Fruit fly (Drosophila melanogaster): ENCODE results near the gene CG7992.

The CG7992 gene

dm6 chrX:19278395-19278794, 31.3 kb upstream of the CG7992 start:
- TF ChIP-seq wdn (GFP tag; IDR thresholded peaks at IDR 0.05) (no peak), CG6765 (GFP tag; optimal IDR thresholded peaks at IDR 0.05) (no peak), phol (tag; optimal IDR thresholded peaks at IDR 0.05) (no peak), fd3F (GFP tag; optimal IDR thresholded peaks at IDR 0.05) (no peak), CG4328 (GFP tag; optimal IDR thresholded peaks at IDR 0.05) (no peak), CG1233 (GFP tag; optimal IDR thresholded peaks at IDR 0.05) (no peak), pnt (GFP tag; optimal IDR thresholded peaks at IDR 0.05) (no peak), CG31365 (tag; optimal IDR thresholded peaks at IDR 0.05) (peak; percentile 88), CG4617 (GFP tag; optimal IDR thresholded peaks at IDR 0.05; ENCODE audit: borderline replicate concordance) (no peak), Stat92E (GFP tag; optimal IDR thresholded peaks at IDR 0.05) (no peak), pum (GFP tag; optimal IDR thresholded peaks at IDR 0.05) (no peak), CG1602 (GFP tag; optimal IDR thresholded peaks at IDR 0.05) (no peak), stwl (tag; optimal IDR thresholded peaks at IDR 0.05) (peak; percentile 22), Dfd (GFP tag; optimal IDR thresholded peaks at IDR 0.05) (peak in 1 of 2 experiments; percentile 45), CG8290 (GFP tag; optimal IDR thresholded peaks at IDR 0.05) (peak; percentile 96), CG8290 (tag; optimal IDR thresholded peaks at IDR 0.05) (no peak), Eip74EF (GFP tag; optimal IDR thresholded peaks at IDR 0.05) (peak in 1 of 2 experiments; percentile 47)

DNA sequence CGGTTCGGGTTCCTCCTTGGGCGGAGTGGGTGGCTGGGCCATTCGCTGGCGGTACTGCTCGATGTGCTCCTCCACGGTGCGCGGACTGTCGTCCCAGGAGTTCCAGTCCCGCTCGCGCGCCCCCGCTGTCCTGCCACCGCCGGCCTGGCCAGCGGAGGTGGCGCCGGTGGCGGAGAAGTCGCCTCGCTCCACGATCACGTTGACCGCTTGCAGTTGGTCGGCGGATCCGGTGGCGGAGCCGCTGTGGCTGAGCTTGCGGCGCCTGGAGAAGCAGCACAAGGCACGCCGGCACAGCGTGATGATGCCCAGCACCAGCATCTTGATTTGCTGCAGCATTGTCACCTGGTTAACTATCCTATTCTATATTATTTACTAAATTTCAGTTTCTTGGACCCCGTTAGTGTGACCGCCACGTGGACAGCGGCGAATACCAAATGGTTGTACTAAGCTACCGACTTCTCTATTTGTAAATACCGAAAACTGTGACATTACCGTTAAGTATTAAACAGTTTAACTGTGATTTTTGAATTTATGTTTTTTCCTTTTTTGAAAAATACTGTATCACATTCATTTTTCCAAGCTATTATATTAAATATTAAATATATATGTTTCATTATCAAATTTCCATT, 29.6 kb upstream of the CG7992 start, which contains the start of the genes CG32537 and CG32536:
CG32537 (minus strand) TSS at position 51 of the 629 bp plus-strand sequence.
CG32536 (minus strand) TSS at position 410 of the 629 bp plus-strand sequence.
- 0 out of 2 replicates have a peak, but pooled peaks have one; percentile 22 for TF ChIP-seq ara (GFP tag; IDR thresholded peaks at IDR 0.05)
- TF ChIP-seq Dp (GFP tag; optimal IDR thresholded peaks at IDR 0.05) = peak; percentile 47
- peak; percentile 89 for TF ChIP-seq Myb (GFP tag; optimal IDR thresholded peaks at IDR 0.05)
- peak; percentile 1 for TF ChIP-seq CG2712 (tag; optimal IDR thresholded peaks at IDR 0.05)
- TF ChIP-seq phol (tag; optimal IDR thresholded peaks at IDR 0.05) = peak; percentile 17
- TF ChIP-seq MBD-R2 (GFP tag; IDR thresholded peaks at IDR 0.05) = peak; percentile 67
- 0 out of 3 replicates have a peak, but pooled peaks have one; percentile 38 for TF ChIP-seq CG34422 (GFP tag; IDR thresholded peaks at IDR 0.05)
- no peak for TF ChIP-seq CG3281 (GFP tag; optimal IDR thresholded peaks at IDR 0.05)
- peak; percentile 97 for TF ChIP-seq CG3995 (GFP tag; optimal IDR thresholded peaks at IDR 0.05)
- TF ChIP-seq Awh (GFP tag; IDR thresholded peaks at IDR 0.05) = no peak
- TF ChIP-seq kah (GFP tag; optimal IDR thresholded peaks at IDR 0.05) = no peak
- TF ChIP-seq row (GFP tag; IDR thresholded peaks at IDR 0.05) = 0 out of 3 replicates have a peak, but pooled peaks have one; percentile 17
- TF ChIP-seq gcm (GFP tag; optimal IDR thresholded peaks at IDR 0.05) = no peak
- TF ChIP-seq CG18764 (GFP tag; optimal IDR thresholded peaks at IDR 0.05) = no peak
- peak; percentile 53 for TF ChIP-seq pzg (GFP tag; optimal IDR thresholded peaks at IDR 0.05)
- no peak for TF ChIP-seq lbe (GFP tag; optimal IDR thresholded peaks at IDR 0.05)
- peak; percentile 65 for TF ChIP-seq CG9797 (GFP tag; optimal IDR thresholded peaks at IDR 0.05)
- peak; percentile 24 for TF ChIP-seq trem (tag; optimal IDR thresholded peaks at IDR 0.05)
- TF ChIP-seq sens (GFP tag) = peak; percentile 45
- TF ChIP-seq Med (GFP tag) = peak; percentile 66
- TF ChIP-seq CG14710 (tag; optimal IDR thresholded peaks at IDR 0.05) = peak; percentile 4
- peak; percentile 6 for TF ChIP-seq BEAF-32 (GFP tag; optimal IDR thresholded peaks at IDR 0.05)
- peak; percentile 1 for TF ChIP-seq Lhr (GFP tag; optimal IDR thresholded peaks at IDR 0.05)
- peak; percentile 21 for TF ChIP-seq CG4617 (GFP tag; optimal IDR thresholded peaks at IDR 0.05; ENCODE audit: borderline replicate concordance)
- TF ChIP-seq CG12104 (GFP tag; optimal IDR thresholded peaks at IDR 0.05) = no peak
- TF ChIP-seq chm (GFP tag; IDR thresholded peaks at IDR 0.05) = no peak
- no peak for TF ChIP-seq CG1529 (GFP tag; optimal IDR thresholded peaks at IDR 0.05)
- TF ChIP-seq CG15514 (GFP tag; optimal IDR thresholded peaks at IDR 0.05) = peak; percentile 26
- TF ChIP-seq E2f2 (GFP tag; IDR thresholded peaks at IDR 0.05) = peak; percentile 53
- no peak for TF ChIP-seq HmgD (GFP tag; optimal IDR thresholded peaks at IDR 0.05)
- no peak for TF ChIP-seq Mad (GFP tag; optimal IDR thresholded peaks at IDR 0.05)
- no peak for TF ChIP-seq CG3407 (GFP tag; optimal IDR thresholded peaks at IDR 0.05)
- TF ChIP-seq gfzf (GFP tag; optimal IDR thresholded peaks at IDR 0.05) = peak; percentile 73
- peak; percentile 72 for TF ChIP-seq MESR4 (GFP tag; optimal IDR thresholded peaks at IDR 0.05)
